Fruit fly (Drosophila melanogaster) whole organism, embryonic: Measurements from ENCODE around the gene Srrm234.

Source experiments
- B-H2 ChIP-seq: fragments of 200-800 bp; sonication (Bioruptor generic); optimal IDR thresholded peaks from 2 replicates; lab custom pipeline; 2018; ENCODE audit warnings: missing biosample characterization, mild to moderate bottlenecking, missing genetic modification characterization
- CG13123 ChIP-seq: fragments of 200-800 bp; sonication (Bioruptor generic); optimal IDR thresholded peaks from 2 replicates; lab custom pipeline; 2016; ENCODE audit warnings: missing biosample characterization, missing genetic modification characterization
- CG15073 ChIP-seq: fragments of 200-800 bp; sonication (Bioruptor generic); optimal IDR thresholded peaks from 2 replicates; lab custom pipeline; 2016; ENCODE audit warnings: missing biosample characterization, missing genetic modification characterization
- CG17829 ChIP-seq: fragments of 200-800 bp; optimal IDR thresholded peaks from 2 replicates; lab custom pipeline; 2019; ENCODE audit warnings: missing biosample characterization, mild to moderate bottlenecking, missing genetic modification characterization, moderate library complexity
- CG2199 ChIP-seq: fragments of 200-800 bp; sonication (Bioruptor generic); IDR thresholded peaks from 3 replicates; pipeline ENCODE4 v1.3.6; 2022; ENCODE audit warnings: missing biosample characterization, missing genetic modification characterization
- CG34376 ChIP-seq: fragments of 200-800 bp; sonication (Bioruptor generic); optimal IDR thresholded peaks from 2 replicates; lab custom pipeline; 2018; ENCODE audit warnings: missing biosample characterization, mild to moderate bottlenecking, missing genetic modification characterization
- CG6254 ChIP-seq: fragments of 200-800 bp; sonication (Bioruptor generic); optimal IDR thresholded peaks from 3 replicates; lab custom pipeline; 2017; ENCODE audit warnings: mild to moderate bottlenecking, missing biosample characterization, missing genetic modification reagents, missing genetic modification characterization
- CG6272 ChIP-seq: fragments of 200-800 bp; sonication (Bioruptor generic); IDR thresholded peaks from 2 replicates; pipeline ENCODE4 v1.3.6; 2022; ENCODE audit warnings: missing biosample characterization, missing genetic modification characterization
- CG7372 ChIP-seq: fragments of 200-800 bp; sonication (Bioruptor generic); IDR thresholded peaks from 2 replicates; pipeline ENCODE4 v1.3.6; 2022; ENCODE audit warnings: missing biosample characterization, missing genetic modification characterization
- CG8765 ChIP-seq: fragments of 200-800 bp; sonication (Bioruptor generic); IDR thresholded peaks from 2 replicates; pipeline ENCODE4 v1.3.6; 2022; ENCODE audit warnings: missing biosample characterization, missing genetic modification characterization
- CG9609 ChIP-seq: fragments of 200-800 bp; sonication (Bioruptor generic); optimal IDR thresholded peaks from 3 replicates; lab custom pipeline; 2016; ENCODE audit warnings: missing biosample characterization, missing genetic modification characterization
- CkIIα-i1 ChIP-seq: fragments of 200-800 bp; sonication (Bioruptor generic); IDR thresholded peaks from 2 replicates; pipeline ENCODE4 v1.3.6; 2022; ENCODE audit warnings: missing biosample characterization, missing genetic modification characterization
- CrebB ChIP-seq: fragments of 200-800 bp; sonication (Bioruptor generic); optimal IDR thresholded peaks from 3 replicates; lab custom pipeline; 2018; ENCODE audit warnings: missing biosample characterization, mild to moderate bottlenecking, missing genetic modification characterization
- D ChIP-seq, 2 experiments: fragments of 200-800 bp in 1 of 2; fragments of >200 bp in 1 of 2; sonication (Bioruptor generic) in 1 of 2; optimal IDR thresholded peaks; 2 replicates in 1 of 2; 3 replicates in 1 of 2; lab custom pipeline; 2017; ENCODE audit warnings: mild to moderate bottlenecking in 1 of 2, missing biosample characterization in 1 of 2, missing genetic modification characterization in 1 of 2, missing genetic modification reagents in 1 of 2
- D19A ChIP-seq: fragments of 200-800 bp; optimal IDR thresholded peaks from 3 replicates; lab custom pipeline; 2019; ENCODE audit warnings: missing biosample characterization, mild to moderate bottlenecking, missing genetic modification characterization, moderate library complexity
- Dp ChIP-seq: fragments of 200-800 bp; sonication (Bioruptor generic); optimal IDR thresholded peaks from 2 replicates; lab custom pipeline; 2018; ENCODE audit warnings: missing biosample characterization, mild to moderate bottlenecking, missing genetic modification characterization, moderate library complexity
- Drgx ChIP-seq: fragments of 200-800 bp; sonication (Bioruptor generic); IDR thresholded peaks from 2 replicates; pipeline ENCODE4 v1.3.6; 2022; ENCODE audit warnings: missing biosample characterization, missing genetic modification characterization
- Fer3 ChIP-seq: fragments of 200-800 bp; sonication (Bioruptor generic); optimal IDR thresholded peaks from 2 replicates; lab custom pipeline; 2018; ENCODE audit warnings: missing biosample characterization, mild to moderate bottlenecking, missing genetic modification characterization, moderate library complexity
- Hmx ChIP-seq: fragments of 200-800 bp; sonication (Bioruptor generic); optimal IDR thresholded peaks from 2 replicates; lab custom pipeline; 2016; ENCODE audit warnings: missing biosample characterization, missing genetic modification characterization
- Hr39 ChIP-seq: fragments of >200 bp; optimal IDR thresholded peaks from 2 replicates; lab custom pipeline; 2017
- Jarid2 ChIP-seq: fragments of 200-800 bp; sonication (Bioruptor generic); optimal IDR thresholded peaks from 3 replicates; lab custom pipeline; 2017; ENCODE audit warnings: mild to moderate bottlenecking, missing biosample characterization, missing genetic modification reagents, missing genetic modification characterization
- Mrtf ChIP-seq: fragments of 200-800 bp; sonication (Bioruptor generic); IDR thresholded peaks from 3 replicates; pipeline ENCODE4 v1.3.6; 2022; ENCODE audit warnings: missing biosample characterization, missing genetic modification characterization
- NC2α ChIP-seq: fragments of 200-800 bp; sonication (Bioruptor generic); optimal IDR thresholded peaks from 2 replicates; lab custom pipeline; 2016; ENCODE audit warnings: missing biosample characterization, missing genetic modification characterization
- Oaz ChIP-seq: fragments of 200-800 bp; sonication (Bioruptor generic); IDR thresholded peaks from 2 replicates; pipeline ENCODE4 v1.3.6; 2022; ENCODE audit warnings: missing biosample characterization, missing genetic modification characterization
- Opbp ChIP-seq: fragments of 200-800 bp; sonication (Bioruptor generic); IDR thresholded peaks from 3 replicates; pipeline ENCODE4 v1.3.6; 2022; ENCODE audit warnings: missing biosample characterization, missing genetic modification characterization; ENCODE audit not compliant: partially characterized antibody
- Sox102F ChIP-seq: fragments of 200-800 bp; sonication (Bioruptor generic); optimal IDR thresholded peaks from 2 replicates; lab custom pipeline; 2018; ENCODE audit warnings: missing biosample characterization, mild to moderate bottlenecking, missing genetic modification characterization, moderate library complexity
- Sry-β ChIP-seq: fragments of 200-800 bp; sonication (Bioruptor generic); optimal IDR thresholded peaks from 2 replicates; lab custom pipeline; 2018; ENCODE audit warnings: missing biosample characterization, mild to moderate bottlenecking, missing genetic modification characterization, moderate library complexity
- Xrp1 ChIP-seq: fragments of 200-800 bp; sonication (Bioruptor generic); IDR thresholded peaks from 2 replicates; pipeline ENCODE4 v1.3.6; 2022; ENCODE audit warnings: missing biosample characterization, missing genetic modification characterization
- ab ChIP-seq: fragments of 200-800 bp; sonication (Bioruptor generic); optimal IDR thresholded peaks from 2 replicates; lab custom pipeline; 2016; ENCODE audit warnings: missing biosample characterization, missing genetic modification characterization
- ap ChIP-seq: fragments of 200-800 bp; sonication (Bioruptor generic); IDR thresholded peaks from 2 replicates; pipeline ENCODE4 v1.3.6; 2022; ENCODE audit warnings: missing biosample characterization, missing genetic modification characterization
- bcd ChIP-seq: fragments of 200-800 bp; sonication (Bioruptor generic); optimal IDR thresholded peaks from 2 replicates; lab custom pipeline; 2017; ENCODE audit warnings: missing biosample characterization, mild to moderate bottlenecking, missing genetic modification characterization
- cas ChIP-seq: fragments of 200-800 bp; sonication (Bioruptor generic); IDR thresholded peaks from 2 replicates; pipeline ENCODE4 v1.3.6; 2022; ENCODE audit warnings: missing biosample characterization, missing genetic modification characterization
- chinmo ChIP-seq: fragments of 200-800 bp; sonication (Bioruptor generic); IDR thresholded peaks from 4 replicates; pipeline ENCODE4 v1.3.6; 2022; ENCODE audit warnings: missing biosample characterization, missing genetic modification characterization; ENCODE audit not compliant: partially characterized antibody
- da ChIP-seq: fragments of 200-800 bp; sonication (Bioruptor generic); optimal IDR thresholded peaks from 2 replicates; lab custom pipeline; 2016; ENCODE audit warnings: missing biosample characterization, missing genetic modification characterization
- dmrt99B ChIP-seq: fragments of 200-800 bp; sonication (Bioruptor generic); optimal IDR thresholded peaks from 2 replicates; lab custom pipeline; 2018; ENCODE audit warnings: missing biosample characterization, mild to moderate bottlenecking, missing genetic modification characterization, moderate library complexity
- gsb-n ChIP-seq: fragments of 200-800 bp; sonication (Bioruptor generic); optimal IDR thresholded peaks from 3 replicates; lab custom pipeline; 2018; ENCODE audit warnings: missing biosample characterization, mild to moderate bottlenecking, missing genetic modification characterization
- ind ChIP-seq: fragments of 200-800 bp; sonication (Bioruptor generic); optimal IDR thresholded peaks from 3 replicates; lab custom pipeline; 2016; ENCODE audit warnings: missing biosample characterization, missing genetic modification characterization
- kay ChIP-seq: fragments of 200-800 bp; sonication (Bioruptor generic); optimal IDR thresholded peaks from 2 replicates; lab custom pipeline; 2016; ENCODE audit warnings: missing biosample characterization, missing genetic modification characterization
- luna ChIP-seq: fragments of 200-800 bp; sonication (Bioruptor generic); optimal IDR thresholded peaks from 2 replicates; lab custom pipeline; 2016; ENCODE audit warnings: missing biosample characterization, missing genetic modification characterization
- nau ChIP-seq: fragments of 200-800 bp; sonication (Bioruptor generic); optimal IDR thresholded peaks from 3 replicates; lab custom pipeline; 2017; ENCODE audit warnings: missing biosample characterization, mild to moderate bottlenecking, missing genetic modification characterization, missing genetic modification reagents
- odd ChIP-seq: fragments of 200-800 bp; sonication (Bioruptor generic); optimal IDR thresholded peaks from 2 replicates; lab custom pipeline; 2017; ENCODE audit warnings: missing biosample characterization, mild to moderate bottlenecking, missing genetic modification characterization
- otp ChIP-seq: fragments of 200-800 bp; sonication (Bioruptor generic); IDR thresholded peaks from 3 replicates; pipeline ENCODE4, ENCODE4 v1.3.6; 2022; ENCODE audit warnings: missing biosample characterization, missing genetic modification characterization
- pho ChIP-seq: fragments of 200-800 bp; sonication (Bioruptor generic); optimal IDR thresholded peaks from 2 replicates; lab custom pipeline; 2016; ENCODE audit warnings: missing biosample characterization, missing genetic modification characterization
- ro ChIP-seq: fragments of 200-800 bp; sonication (Bioruptor generic); IDR thresholded peaks from 2 replicates; pipeline ENCODE4 v1.3.6; 2022; ENCODE audit warnings: missing biosample characterization, missing genetic modification characterization
- row ChIP-seq: fragments of 200-800 bp; sonication (Bioruptor generic); IDR thresholded peaks from 3 replicates; pipeline ENCODE4 v1.3.6; 2022; ENCODE audit warnings: missing biosample characterization, missing genetic modification characterization
- run ChIP-seq: fragments of 200-800 bp; sonication (Bioruptor generic); optimal IDR thresholded peaks from 3 replicates; lab custom pipeline; 2018; ENCODE audit warnings: missing biosample characterization, mild to moderate bottlenecking, missing genetic modification characterization
- salm ChIP-seq: fragments of 200-800 bp; sonication (Bioruptor generic); optimal IDR thresholded peaks from 2 replicates; lab custom pipeline; 2018; ENCODE audit warnings: missing biosample characterization, mild to moderate bottlenecking, missing genetic modification characterization
- sd ChIP-seq: fragments of 200-800 bp; sonication (Bioruptor generic); optimal IDR thresholded peaks from 3 replicates; lab custom pipeline; 2018; ENCODE audit warnings: missing biosample characterization, mild to moderate bottlenecking, missing genetic modification characterization, moderate library complexity
- trh ChIP-seq: fragments of 200-800 bp; sonication (Bioruptor generic); optimal IDR thresholded peaks from 2 replicates; lab custom pipeline; 2016; ENCODE audit warnings: missing biosample characterization, missing genetic modification characterization
- wdn ChIP-seq: fragments of 200-800 bp; sonication (Bioruptor generic); IDR thresholded peaks from 2 replicates; pipeline ENCODE4 v1.3.6; 2022; ENCODE audit warnings: missing biosample characterization, missing genetic modification characterization

Gene Srrm234

DNA sequence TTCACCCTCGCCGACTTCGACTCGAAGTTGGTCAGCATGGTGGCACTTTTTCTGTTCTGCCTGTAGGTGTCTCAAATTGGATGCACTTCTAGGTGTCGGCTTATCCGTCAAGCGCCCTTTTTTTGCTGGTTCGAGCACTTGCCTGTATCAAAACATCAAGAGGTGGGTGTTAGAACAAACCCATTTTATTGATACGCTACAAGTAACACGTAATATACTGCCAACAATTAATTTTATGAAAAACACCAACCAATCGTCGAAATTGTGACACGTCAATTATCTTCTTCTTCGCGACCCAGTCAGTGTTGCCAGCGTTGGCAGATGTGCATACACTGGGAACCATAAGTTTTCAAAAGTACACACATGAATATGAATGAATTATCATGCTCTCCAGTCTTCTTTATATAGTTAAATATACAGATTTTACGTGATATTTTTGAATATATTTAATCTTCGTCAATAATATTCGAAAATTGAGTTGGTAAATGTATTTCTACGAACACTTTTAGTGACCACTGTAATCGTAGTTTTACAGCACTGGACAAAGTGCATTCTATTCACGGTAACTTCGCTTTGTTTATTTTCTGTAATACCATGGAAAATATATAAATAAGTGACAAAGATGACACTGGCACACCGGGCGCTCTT lies 19.8 kb downstream of the Srrm234 start, which contains the start of the genes alphaCOP and CG13919 (continued):
- peak; percentile 98 for TF ChIP-seq otp (GFP tag; lab: Robert Waterston, UW)
- peak; percentile 95 for TF ChIP-seq CG6272 (GFP tag; lab: Robert Waterston, UW)
- peak; percentile 95 for TF ChIP-seq trh (GFP tag; lab: Kevin White, UChicago)
- peak; percentile 94 for TF ChIP-seq CG13123 (GFP tag; lab: Kevin White, UChicago)
- TF ChIP-seq run = peak; percentile 90
- peak; percentile 95 for TF ChIP-seq CG17829 (tag; lab: Kevin White, UChicago)
- peak; percentile 94 for TF ChIP-seq B-H2 (GFP tag; lab: Kevin White, UChicago)
- peak; percentile 90 for TF ChIP-seq odd (GFP tag; lab: Kevin White, UChicago)
- peak; percentile 96 for TF ChIP-seq Fer3 (tag; lab: Kevin White, UChicago)
- TF ChIP-seq dmrt99B = peak; percentile 96
- TF ChIP-seq Opbp = no peak
- TF ChIP-seq ab = peak; percentile 90
- peak; percentile 98 for TF ChIP-seq Xrp1
- peak; percentile 78 for TF ChIP-seq CG15073 (GFP tag; lab: Kevin White, UChicago)
- TF ChIP-seq D (optimal IDR thresholded peaks at IDR 0.05; lab: Kevin White, UChicago) = no peak
- TF ChIP-seq D (GFP tag; optimal IDR thresholded peaks at IDR 0.05; lab: Kevin White, UChicago) = peak; percentile 88
- TF ChIP-seq kay (GFP tag; lab: Kevin White, UChicago) = peak; percentile 91
- TF ChIP-seq Drgx (GFP tag; lab: Robert Waterston, UW) = peak; percentile 96
- peak; percentile 88 for TF ChIP-seq CG6254
- TF ChIP-seq CG7372 (GFP tag; lab: Robert Waterston, UW) = peak; percentile 97
- peak; percentile 88 for TF ChIP-seq D19A (tag; lab: Kevin White, UChicago)
- TF ChIP-seq cas = peak; percentile 93
- TF ChIP-seq da (GFP tag; lab: Kevin White, UChicago) = peak; percentile 72
- TF ChIP-seq Hmx (GFP tag; lab: Kevin White, UChicago) = peak; percentile 86
- no peak for TF ChIP-seq chinmo (GFP tag; lab: Robert Waterston, UW)
- peak; percentile 98 for TF ChIP-seq Sox102F
- peak; percentile 97 for TF ChIP-seq gsb-n
- TF ChIP-seq CG2199 (GFP tag; lab: Robert Waterston, UW) = peak; percentile 69; the same call in 1 of the 3 replicates
- peak; percentile 11 for TF ChIP-seq Jarid2 (GFP tag; lab: Kevin White, UChicago)
- peak; percentile 99 for TF ChIP-seq row (GFP tag; lab: Robert Waterston, UW)
- no peak for TF ChIP-seq nau (GFP tag; lab: Kevin White, UChicago)
- TF ChIP-seq CG9609 = peak; percentile 88
- TF ChIP-seq pho (GFP tag; lab: Kevin White, UChicago) = peak; percentile 93
- TF ChIP-seq CG8765 (GFP tag; lab: Robert Waterston, UW) = peak; percentile 94
- peak; percentile 78 for TF ChIP-seq CkIIα-i1
- TF ChIP-seq NC2α = peak; percentile 75
- peak; percentile 50 for TF ChIP-seq Dp
- peak; percentile 95 for TF ChIP-seq Mrtf (GFP tag; lab: Robert Waterston, UW)
- TF ChIP-seq Hr39 (lab: Kevin White, UChicago) = peak; percentile 23
- peak; percentile 60 for TF ChIP-seq Sry-β (GFP tag; lab: Kevin White, UChicago)
- peak; percentile 92 for TF ChIP-seq salm (tag; lab: Kevin White, UChicago)
- peak; percentile 97 for TF ChIP-seq ap (GFP tag; lab: Robert Waterston, UW)
- TF ChIP-seq luna (GFP tag; lab: Kevin White, UChicago) = peak; percentile 72
- TF ChIP-seq Oaz (GFP tag; lab: Robert Waterston, UW) = peak; percentile 98
- peak; percentile 96 for TF ChIP-seq wdn (GFP tag; lab: Robert Waterston, UW)
- peak; percentile 96 for TF ChIP-seq bcd
- peak; percentile 89 for TF ChIP-seq CG34376 (GFP tag; lab: Kevin White, UChicago)
- TF ChIP-seq ro (GFP tag; lab: Robert Waterston, UW) = peak; percentile 94
- peak; percentile 95 for TF ChIP-seq CrebB
- peak; percentile 88 for TF ChIP-seq sd
- TF ChIP-seq ind (GFP tag; lab: Kevin White, UChicago) = peak; percentile 95
